Fruit fly (Drosophila melanogaster) Kc167 (cell line): ENCODE measurements around the gene blanks.

Experiments
- Sin3A ChIP-seq: fragments of >200 bp; optimal IDR thresholded peaks from 2 replicates; lab custom pipeline; 2018; ENCODE audit warnings: missing external identifiers
- h ChIP-seq: fragments of >200 bp; optimal IDR thresholded peaks from 3 replicates; lab custom pipeline; 2018; ENCODE audit warnings: missing external identifiers

Gene blanks

dm6 chr3L:5447843-5448242, 50.9 kb downstream of the blanks start:
- no peak for TF ChIP-seq Sin3A (lab: Kevin White, UChicago)
- TF ChIP-seq h (lab: Kevin White, UChicago): no peak
